Fruit fly (Drosophila melanogaster) whole organism, embryonic: Measurements from ENCODE around the gene CG9297.

ENCODE experiments used
- Bdp1 ChIP-seq: fragments of 200-800 bp; sonication (Bioruptor generic); optimal IDR thresholded peaks from 3 replicates; lab custom pipeline; 2016; ENCODE audit warnings: missing biosample characterization, missing genetic modification characterization
- Bteb2 ChIP-seq: fragments of 200-800 bp; sonication (Bioruptor generic); optimal IDR thresholded peaks from 2 replicates; lab custom pipeline; 2016; ENCODE audit warnings: missing biosample characterization, missing genetic modification characterization
- CG1024 ChIP-seq: fragments of 200-800 bp; sonication (Bioruptor generic); IDR thresholded peaks from 2 replicates; pipeline ENCODE4 v1.3.6; 2022; ENCODE audit warnings: missing biosample characterization, missing genetic modification characterization
- CG11085 ChIP-seq: fragments of 200-800 bp; sonication (Bioruptor generic); IDR thresholded peaks from 2 replicates; pipeline ENCODE4 v1.3.6; 2022; ENCODE audit warnings: missing biosample characterization, missing genetic modification characterization
- CG11247 ChIP-seq: fragments of 200-800 bp; sonication (Bioruptor generic); IDR thresholded peaks from 2 replicates; pipeline ENCODE4 v1.3.6; 2022; ENCODE audit warnings: missing biosample characterization, missing genetic modification characterization
- CG12071 ChIP-seq: fragments of 200-800 bp; sonication (Bioruptor generic); optimal IDR thresholded peaks from 3 replicates; lab custom pipeline; 2018; ENCODE audit warnings: missing biosample characterization, mild to moderate bottlenecking, missing genetic modification characterization
- CG12219 ChIP-seq: fragments of 200-800 bp; sonication (Bioruptor generic); optimal IDR thresholded peaks from 3 replicates; lab custom pipeline; 2018; ENCODE audit warnings: missing biosample characterization, mild to moderate bottlenecking, missing genetic modification characterization
- CG12769 ChIP-seq: fragments of 200-800 bp; sonication (Bioruptor generic); optimal IDR thresholded peaks from 2 replicates; lab custom pipeline; 2019; ENCODE audit warnings: missing biosample characterization, mild to moderate bottlenecking, missing genetic modification characterization, moderate library complexity
- CG13287 ChIP-seq: fragments of 200-800 bp; sonication (Bioruptor generic); IDR thresholded peaks from 2 replicates; pipeline ENCODE4 v1.3.6; 2022; ENCODE audit warnings: missing biosample characterization, missing genetic modification characterization; ENCODE audit not compliant: partially characterized antibody
- CG13296 ChIP-seq: fragments of 200-800 bp; sonication (Bioruptor generic); optimal IDR thresholded peaks from 3 replicates; lab custom pipeline; 2018; ENCODE audit warnings: missing biosample characterization, mild to moderate bottlenecking, missing genetic modification characterization
- CG14860 ChIP-seq: fragments of 200-800 bp; sonication (Bioruptor generic); IDR thresholded peaks from 3 replicates; pipeline ENCODE4 v1.3.6; 2022; ENCODE audit warnings: missing biosample characterization, missing genetic modification characterization; ENCODE audit not compliant: partially characterized antibody
- CG15269 ChIP-seq: fragments of 200-800 bp; sonication (Bioruptor generic); optimal IDR thresholded peaks from 2 replicates; lab custom pipeline; 2018; ENCODE audit warnings: missing biosample characterization, mild to moderate bottlenecking, missing genetic modification characterization, moderate library complexity
- CG1529 ChIP-seq: fragments of 200-800 bp; sonication (Bioruptor generic); optimal IDR thresholded peaks from 3 replicates; lab custom pipeline; 2018; ENCODE audit warnings: missing biosample characterization, missing genetic modification characterization
- CG2199 ChIP-seq: fragments of 200-800 bp; sonication (Bioruptor generic); IDR thresholded peaks from 3 replicates; pipeline ENCODE4 v1.3.6; 2022; ENCODE audit warnings: missing biosample characterization, missing genetic modification characterization
- CG34422 ChIP-seq: fragments of 200-800 bp; sonication (Bioruptor generic); IDR thresholded peaks from 3 replicates; pipeline ENCODE4 v1.3.6; 2022; ENCODE audit warnings: missing biosample characterization, missing genetic modification characterization
- CG6854 ChIP-seq: fragments of 200-800 bp; sonication (Bioruptor generic); optimal IDR thresholded peaks from 3 replicates; lab custom pipeline; 2017; ENCODE audit warnings: missing biosample characterization, mild to moderate bottlenecking, missing genetic modification characterization
- Hmx ChIP-seq: fragments of 200-800 bp; sonication (Bioruptor generic); optimal IDR thresholded peaks from 2 replicates; lab custom pipeline; 2016; ENCODE audit warnings: missing biosample characterization, missing genetic modification characterization
- Med ChIP-seq: fragments of 200-800 bp; sonication (Bioruptor generic); peaks from one replicate; lab custom pipeline; 2016; ENCODE audit warnings: missing biosample characterization, missing genetic modification characterization, mild to moderate bottlenecking, inconsistent platforms, moderate library complexity
- Mrtf ChIP-seq: fragments of 200-800 bp; sonication (Bioruptor generic); IDR thresholded peaks from 3 replicates; pipeline ENCODE4 v1.3.6; 2022; ENCODE audit warnings: missing biosample characterization, missing genetic modification characterization
- Pdp1 ChIP-seq, 2 experiments: fragments of 200-800 bp; sonication (Bioruptor generic); optimal IDR thresholded peaks; 3 replicates each; lab custom pipeline; 2016; ENCODE audit warnings: missing biosample characterization in 2 of 2, missing genetic modification characterization in 2 of 2, mild to moderate bottlenecking in 1 of 2, moderate library complexity in 1 of 2
- Sox100B ChIP-seq: fragments of 200-800 bp; sonication (Bioruptor generic); optimal IDR thresholded peaks from 3 replicates; lab custom pipeline; 2018; ENCODE audit warnings: missing biosample characterization, mild to moderate bottlenecking, missing genetic modification characterization
- Sry-δ ChIP-seq: fragments of 200-800 bp; sonication (Bioruptor generic); optimal IDR thresholded peaks from 2 replicates; lab custom pipeline; 2016; ENCODE audit warnings: missing biosample characterization, missing genetic modification characterization
- Ssrp ChIP-seq: fragments of 200-800 bp; sonication (Bioruptor generic); optimal IDR thresholded peaks from 2 replicates; lab custom pipeline; 2018; ENCODE audit warnings: missing biosample characterization, mild to moderate bottlenecking, missing genetic modification characterization, moderate library complexity
- Usf ChIP-seq: fragments of 200-800 bp; sonication (Bioruptor generic); optimal IDR thresholded peaks from 2 replicates; lab custom pipeline; 2017; ENCODE audit warnings: missing genotype, missing biosample characterization, missing genetic modification characterization
- Vsx1 ChIP-seq: fragments of 200-800 bp; sonication (Bioruptor generic); optimal IDR thresholded peaks from 2 replicates; lab custom pipeline; 2017; ENCODE audit warnings: missing biosample characterization, mild to moderate bottlenecking, missing genetic modification characterization, missing genetic modification reagents
- abd-A ChIP-seq: fragments of 200-800 bp; sonication (Bioruptor generic); optimal IDR thresholded peaks from 3 replicates; lab custom pipeline; 2019; ENCODE audit warnings: missing biosample characterization, mild to moderate bottlenecking, missing genetic modification characterization, moderate library complexity
- cas ChIP-seq: fragments of 200-800 bp; sonication (Bioruptor generic); IDR thresholded peaks from 2 replicates; pipeline ENCODE4 v1.3.6; 2022; ENCODE audit warnings: missing biosample characterization, missing genetic modification characterization
- cato ChIP-seq: fragments of 200-800 bp; sonication (Bioruptor generic); optimal IDR thresholded peaks from 2 replicates; lab custom pipeline; 2016; ENCODE audit warnings: missing biosample characterization, missing genetic modification characterization, borderline replicate concordance
- en ChIP-seq: fragments of 200-800 bp; sonication (Bioruptor generic); optimal IDR thresholded peaks from 2 replicates; lab custom pipeline; 2016; ENCODE audit warnings: missing biosample characterization, missing genetic modification characterization
- fd96Cb ChIP-seq: fragments of 200-800 bp; sonication (Bioruptor generic); optimal IDR thresholded peaks from 2 replicates; lab custom pipeline; 2018; ENCODE audit warnings: missing biosample characterization, mild to moderate bottlenecking, missing genetic modification characterization, moderate library complexity
- fu2 ChIP-seq: fragments of 200-800 bp; sonication (Bioruptor generic); optimal IDR thresholded peaks from 2 replicates; lab custom pipeline; 2016; ENCODE audit warnings: missing biosample characterization, missing genetic modification characterization
- grn ChIP-seq: fragments of 200-800 bp; sonication (Bioruptor generic); optimal IDR thresholded peaks from 3 replicates; lab custom pipeline; 2017; ENCODE audit warnings: missing biosample characterization, missing genetic modification characterization
- ham ChIP-seq: fragments of 200-800 bp; sonication (Bioruptor generic); IDR thresholded peaks from 2 replicates; pipeline ENCODE4 v1.3.6; 2022; ENCODE audit warnings: missing biosample characterization, missing genetic modification characterization
- ind ChIP-seq: fragments of 200-800 bp; sonication (Bioruptor generic); optimal IDR thresholded peaks from 3 replicates; lab custom pipeline; 2016; ENCODE audit warnings: missing biosample characterization, missing genetic modification characterization
- lmd ChIP-seq: fragments of 200-800 bp; sonication (Bioruptor generic); IDR thresholded peaks from 2 replicates; pipeline ENCODE4 v1.3.6; 2022; ENCODE audit warnings: missing biosample characterization, missing genetic modification characterization
- lola ChIP-seq, 3 experiments: fragments of >200 bp in 2 of 3; fragments of 200-800 bp in 1 of 3; sonication (Bioruptor generic) in 1 of 3; optimal IDR thresholded peaks; 2 replicates each; lab custom pipeline; 2017 to 2019; ENCODE audit warnings: missing biosample characterization in 3 of 3, missing genetic modification characterization in 3 of 3, mild to moderate bottlenecking in 1 of 3, moderate library complexity in 1 of 3
- mirr ChIP-seq: fragments of 200-800 bp; sonication (Bioruptor generic); optimal IDR thresholded peaks from 3 replicates; lab custom pipeline; 2018; ENCODE audit warnings: missing biosample characterization, mild to moderate bottlenecking, missing genetic modification characterization
- nmo ChIP-seq: fragments of 200-800 bp; sonication (Bioruptor generic); optimal IDR thresholded peaks from 2 replicates; lab custom pipeline; 2018; ENCODE audit warnings: missing biosample characterization, mild to moderate bottlenecking, missing genetic modification characterization, moderate library complexity
- pfk ChIP-seq: fragments of 200-800 bp; sonication (Bioruptor generic); optimal IDR thresholded peaks from 2 replicates; lab custom pipeline; 2018; ENCODE audit warnings: missing biosample characterization, mild to moderate bottlenecking, missing genetic modification characterization, moderate library complexity
- pros ChIP-seq: fragments of 200-800 bp; sonication (Bioruptor generic); optimal IDR thresholded peaks from 3 replicates; lab custom pipeline; 2019; ENCODE audit warnings: missing biosample characterization, mild to moderate bottlenecking, missing genetic modification characterization, moderate library complexity
- pum ChIP-seq: fragments of 200-800 bp; sonication (Bioruptor generic); optimal IDR thresholded peaks from 2 replicates; lab custom pipeline; 2016; ENCODE audit warnings: missing biosample characterization, missing genetic modification characterization
- sens ChIP-seq: fragments of 200-800 bp; sonication (Bioruptor generic); peaks from one replicate; lab custom pipeline; 2016; ENCODE audit warnings: missing biosample characterization, missing genetic modification characterization
- shn ChIP-seq: fragments of 200-800 bp; sonication (Bioruptor generic); optimal IDR thresholded peaks from 3 replicates; lab custom pipeline; 2016; ENCODE audit warnings: missing biosample characterization, missing genetic modification characterization
- tio ChIP-seq: fragments of 200-800 bp; sonication (Bioruptor generic); optimal IDR thresholded peaks from 2 replicates; lab custom pipeline; 2017; ENCODE audit warnings: missing biosample characterization, missing genetic modification characterization, inconsistent platforms
- vvl ChIP-seq: fragments of 200-800 bp; sonication (Bioruptor generic); IDR thresholded peaks from 2 replicates; pipeline ENCODE4 v1.3.6; 2022; ENCODE audit warnings: missing biosample characterization, missing genetic modification characterization
- wek ChIP-seq: fragments of 200-800 bp; sonication (Bioruptor generic); optimal IDR thresholded peaks from 3 replicates; lab custom pipeline; 2018; ENCODE audit warnings: missing biosample characterization, mild to moderate bottlenecking, missing genetic modification characterization, moderate library complexity

Gene CG9297

DNA sequence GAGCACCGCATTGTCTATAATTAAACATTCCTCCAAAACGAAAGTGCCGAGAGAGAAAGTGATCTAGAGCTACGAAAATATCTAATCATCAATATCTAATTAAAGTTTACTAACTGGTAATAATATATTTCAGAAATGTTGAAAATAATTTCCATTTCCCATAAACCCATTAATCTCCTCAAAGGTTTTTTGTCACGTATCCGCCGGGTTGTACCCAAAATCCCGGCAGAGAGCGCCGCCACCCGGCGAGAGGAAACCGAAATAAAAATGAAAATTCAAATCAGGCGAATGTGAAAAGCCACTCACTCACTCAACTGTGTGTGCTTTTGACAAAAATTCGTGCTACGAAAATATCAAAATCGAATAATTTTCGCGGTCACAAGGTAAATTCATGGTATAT is at the start of gene CG9297:
TSS of gene CG9297 (plus strand) at position 301 of the 400 bp plus-strand sequence.
- TF ChIP-seq pros: no peak
- TF ChIP-seq, all 482 proteins: peak for 0

- TF ChIP-seq CG13296: no peak
- TF ChIP-seq Pdp1 (GFP tag; optimal IDR thresholded peaks at IDR 0.05; lab: Kevin White, UChicago): peak in 1 of 2 experiments; percentile 91
- no peak for TF ChIP-seq Usf
- no peak for TF ChIP-seq Hmx
- no peak for TF ChIP-seq Sox100B (GFP tag; lab: Kevin White, UChicago)
- no peak for TF ChIP-seq CG1529 (GFP tag; lab: Kevin White, UChicago)
- no peak for TF ChIP-seq ham (GFP tag; lab: Robert Waterston, UW)
Observed at dm6 chr3R:13721998-13722397, 49.3 kb upstream of the CG9297 start.

DNA sequence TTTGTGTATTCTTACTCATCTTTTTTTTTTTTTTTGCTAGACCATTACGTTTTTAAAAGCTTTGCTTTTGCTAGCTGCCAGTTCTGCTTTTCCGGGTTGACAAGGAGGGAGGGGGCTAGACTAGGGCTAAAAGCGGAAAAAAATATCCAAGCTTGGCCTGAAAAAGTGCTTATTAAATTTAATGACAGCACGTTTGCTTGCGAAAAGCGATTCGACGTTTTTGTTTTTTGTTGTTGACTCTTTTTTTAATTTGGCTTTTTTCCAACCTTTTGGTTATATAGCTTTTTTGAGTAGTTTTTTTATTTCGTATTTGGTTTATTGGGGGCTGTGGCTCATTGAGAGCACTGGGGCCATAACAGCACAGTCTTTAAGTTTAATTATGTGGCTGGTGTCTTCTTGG is 48.8 kb upstream of the CG9297 start:
- TF ChIP-seq CG13287 (GFP tag; lab: Robert Waterston, UW) (no peak), CG11247 (no peak), Bdp1 (GFP tag; lab: Kevin White, UChicago) (no peak), CG34422 (GFP tag; lab: Robert Waterston, UW) (no peak), lola (GFP tag; optimal IDR thresholded peaks at IDR 0.05; lab: Kevin White, UChicago) (no peak)

DNA sequence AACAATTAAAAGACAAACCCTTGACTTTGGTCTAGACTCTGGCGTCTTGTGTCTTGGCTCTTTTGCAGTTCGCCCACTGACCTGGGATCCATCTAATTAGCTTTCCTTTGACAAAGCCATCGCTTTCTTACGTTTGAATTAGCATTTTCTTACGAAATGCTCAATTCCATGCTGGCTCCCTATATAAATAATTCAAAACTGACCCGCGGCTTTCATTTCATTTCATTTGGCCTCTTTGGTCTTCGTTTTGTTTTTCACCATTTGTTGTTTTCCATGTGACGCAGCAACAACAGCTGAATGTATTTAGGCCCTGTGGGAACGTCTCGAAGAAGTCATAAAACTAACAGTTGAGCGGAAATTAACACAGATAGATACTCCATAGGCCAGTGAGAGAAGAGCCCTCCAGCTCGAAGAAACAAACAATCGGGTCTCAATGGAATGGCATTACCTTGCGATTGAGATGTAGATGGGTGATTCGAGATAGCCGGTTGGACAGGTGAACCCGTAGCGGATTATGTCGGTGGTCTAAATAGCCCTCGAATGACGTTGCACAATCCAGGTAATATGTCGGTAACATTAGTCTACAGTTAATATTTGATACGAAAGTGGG is 47.2 kb upstream of the CG9297 start:
- TF ChIP-seq fu2 (GFP tag; lab: Kevin White, UChicago) (no peak), sens (GFP tag; lab: Kevin White, UChicago) (peak; percentile 4), cato (GFP tag; lab: Kevin White, UChicago) (no peak), tio (GFP tag; lab: Kevin White, UChicago) (no peak), Mrtf (no peak), grn (GFP tag; lab: Kevin White, UChicago) (peak; percentile 79), Med (GFP tag; lab: Kevin White, UChicago) (peak; percentile 12), pum (GFP tag; lab: Kevin White, UChicago) (no peak), CG2199 (GFP tag; lab: Robert Waterston, UW) (peak; percentile 87), CG12219 (GFP tag; lab: Kevin White, UChicago) (no peak), Bteb2 (GFP tag; lab: Kevin White, UChicago) (no peak), lmd (GFP tag; lab: Robert Waterston, UW) (no peak), CG11085 (no peak), CG12769 (tag; lab: Kevin White, UChicago) (peak; percentile 6), Vsx1 (GFP tag; lab: Kevin White, UChicago) (peak; percentile 25), CG15269 (tag; lab: Kevin White, UChicago) (no peak), CG6854 (no peak), CG1024 (GFP tag; lab: Robert Waterston, UW) (no peak), ind (GFP tag; lab: Kevin White, UChicago) (no peak), wek (no peak), nmo (no peak), Ssrp (tag; lab: Kevin White, UChicago) (no peak), cas (GFP tag; lab: Robert Waterston, UW) (no peak), fd96Cb (tag; lab: Kevin White, UChicago) (no peak), Sry-δ (GFP tag; lab: Kevin White, UChicago) (no peak), mirr (no peak), en (GFP tag; lab: Kevin White, UChicago) (no peak), CG14860 (no peak), CG12071 (no peak), pfk (GFP tag; lab: Kevin White, UChicago) (no peak), abd-A (peak; percentile 70), vvl (GFP tag; lab: Robert Waterston, UW) (peak; percentile 59; the same call in 1 of the 2 replicates), shn (GFP tag; lab: Kevin White, UChicago) (no peak)
